Fruit fly (Drosophila melanogaster) whole organism, embryonic: ENCODE data around the gene CG32708.

Source experiments
- CG10543 ChIP-seq: fragments of 200-800 bp; sonication (Bioruptor generic); optimal IDR thresholded peaks from 3 replicates; lab custom pipeline; 2017; ENCODE audit warnings: missing biosample characterization, mild to moderate bottlenecking, missing genetic modification characterization, moderate library complexity
- CG13624 ChIP-seq: fragments of 200-800 bp; sonication (Bioruptor generic); optimal IDR thresholded peaks from 2 replicates; lab custom pipeline; 2016; ENCODE audit warnings: missing biosample characterization, missing genetic modification characterization
- CG13894 ChIP-seq: fragments of 200-800 bp; sonication (Bioruptor generic); optimal IDR thresholded peaks from 3 replicates; lab custom pipeline; 2018; ENCODE audit warnings: missing biosample characterization, mild to moderate bottlenecking, missing genetic modification characterization, moderate library complexity
- CG14965 ChIP-seq: fragments of 200-800 bp; sonication (Bioruptor generic); optimal IDR thresholded peaks from 2 replicates; lab custom pipeline; 2016; ENCODE audit warnings: missing biosample characterization, missing genetic modification characterization, borderline replicate concordance
- CG1603 ChIP-seq: fragments of 200-800 bp; sonication (Bioruptor generic); optimal IDR thresholded peaks from 2 replicates; lab custom pipeline; 2019; ENCODE audit warnings: missing biosample characterization, mild to moderate bottlenecking, missing genetic modification characterization, moderate library complexity
- CG16815 ChIP-seq: fragments of 200-800 bp; sonication (Bioruptor generic); optimal IDR thresholded peaks from 3 replicates; lab custom pipeline; 2017; ENCODE audit warnings: missing biosample characterization, mild to moderate bottlenecking, missing genetic modification characterization
- CG17568 ChIP-seq: fragments of 200-800 bp; sonication (Bioruptor generic); optimal IDR thresholded peaks from 2 replicates; lab custom pipeline; 2018; ENCODE audit warnings: missing biosample characterization, mild to moderate bottlenecking, missing genetic modification characterization, moderate library complexity
- CG1832 ChIP-seq: fragments of 200-800 bp; sonication (Bioruptor generic); optimal IDR thresholded peaks from 2 replicates; lab custom pipeline; 2017; ENCODE audit warnings: missing biosample characterization, mild to moderate bottlenecking, missing genetic modification characterization, inconsistent platforms
- CG2202 ChIP-seq: fragments of 200-800 bp; sonication (Bioruptor generic); optimal IDR thresholded peaks from 2 replicates; lab custom pipeline; 2018; ENCODE audit warnings: missing biosample characterization, mild to moderate bottlenecking, missing genetic modification characterization
- CG3847 ChIP-seq: fragments of 200-800 bp; sonication (Bioruptor generic); IDR thresholded peaks from 2 replicates; pipeline ENCODE4 v1.3.6; 2022; ENCODE audit warnings: missing biosample characterization, missing genetic modification characterization
- CG5180 ChIP-seq: fragments of 200-800 bp; sonication (Bioruptor generic); optimal IDR thresholded peaks from 3 replicates; lab custom pipeline; 2017; ENCODE audit warnings: missing biosample characterization, missing genetic modification characterization, mild to moderate bottlenecking, moderate library complexity, missing genetic modification reagents
- CG6683 ChIP-seq: fragments of 200-800 bp; sonication (Bioruptor generic); optimal IDR thresholded peaks from 2 replicates; lab custom pipeline; 2017; ENCODE audit warnings: missing biosample characterization, mild to moderate bottlenecking, missing genetic modification characterization, missing genetic modification reagents
- D ChIP-seq, 2 experiments: fragments of 200-800 bp in 1 of 2; fragments of >200 bp in 1 of 2; sonication (Bioruptor generic) in 1 of 2; optimal IDR thresholded peaks; 2 replicates in 1 of 2; 3 replicates in 1 of 2; lab custom pipeline; 2017; ENCODE audit warnings: mild to moderate bottlenecking in 1 of 2, missing biosample characterization in 1 of 2, missing genetic modification characterization in 1 of 2, missing genetic modification reagents in 1 of 2
- D19B ChIP-seq: fragments of 200-800 bp; sonication (Bioruptor generic); optimal IDR thresholded peaks from 2 replicates; lab custom pipeline; 2017; ENCODE audit warnings: missing biosample characterization, mild to moderate bottlenecking, missing genetic modification characterization
- Deaf1 ChIP-seq: fragments of 200-800 bp; optimal IDR thresholded peaks from 3 replicates; lab custom pipeline; 2019; ENCODE audit warnings: missing biosample characterization, mild to moderate bottlenecking, missing genetic modification characterization, moderate library complexity
- Dfd ChIP-seq, 2 experiments: fragments of >200 bp; optimal IDR thresholded peaks; 2 replicates each; lab custom pipeline; 2017; ENCODE audit warnings: missing biosample characterization in 2 of 2, missing genetic modification characterization in 2 of 2
- Drgx ChIP-seq: fragments of 200-800 bp; sonication (Bioruptor generic); IDR thresholded peaks from 2 replicates; pipeline ENCODE4 v1.3.6; 2022; ENCODE audit warnings: missing biosample characterization, missing genetic modification characterization
- E2f1 ChIP-seq: fragments of 200-800 bp; sonication (Bioruptor generic); IDR thresholded peaks from 2 replicates; pipeline ENCODE4 v1.3.6; 2022; ENCODE audit warnings: missing biosample characterization, missing genetic modification characterization
- E2f2 ChIP-seq: fragments of 200-800 bp; sonication (Bioruptor generic); IDR thresholded peaks from 2 replicates; pipeline ENCODE4 v1.3.6; 2022; ENCODE audit warnings: missing biosample characterization, missing genetic modification characterization
- Hey ChIP-seq: fragments of 200-800 bp; sonication (Bioruptor generic); optimal IDR thresholded peaks from 3 replicates; lab custom pipeline; 2018; ENCODE audit warnings: missing biosample characterization, mild to moderate bottlenecking, missing genetic modification characterization
- HmgZ ChIP-seq: fragments of 200-800 bp; sonication (Bioruptor generic); optimal IDR thresholded peaks from 2 replicates; lab custom pipeline; 2018; ENCODE audit warnings: missing biosample characterization, mild to moderate bottlenecking, missing genetic modification characterization
- MTF-1 ChIP-seq: fragments of 200-800 bp; sonication (Bioruptor generic); optimal IDR thresholded peaks from 2 replicates; lab custom pipeline; 2018; ENCODE audit warnings: missing biosample characterization, mild to moderate bottlenecking, missing genetic modification characterization, borderline replicate concordance
- Med ChIP-seq: fragments of 200-800 bp; sonication (Bioruptor generic); peaks from one replicate; lab custom pipeline; 2016; ENCODE audit warnings: missing biosample characterization, missing genetic modification characterization, mild to moderate bottlenecking, inconsistent platforms, moderate library complexity
- Meics ChIP-seq: fragments of 200-800 bp; sonication (Bioruptor generic); optimal IDR thresholded peaks from 2 replicates; lab custom pipeline; 2017; ENCODE audit warnings: missing biosample characterization, mild to moderate bottlenecking, missing genetic modification characterization
- Pdp1 ChIP-seq, 2 experiments: fragments of 200-800 bp; sonication (Bioruptor generic); optimal IDR thresholded peaks; 3 replicates each; lab custom pipeline; 2016; ENCODE audit warnings: missing biosample characterization in 2 of 2, missing genetic modification characterization in 2 of 2, mild to moderate bottlenecking in 1 of 2, moderate library complexity in 1 of 2
- YL-1 ChIP-seq: fragments of 200-800 bp; sonication (Bioruptor generic); optimal IDR thresholded peaks from 3 replicates; lab custom pipeline; 2017; ENCODE audit warnings: missing biosample characterization, mild to moderate bottlenecking, missing genetic modification characterization
- cad ChIP-seq: fragments of >200 bp; optimal IDR thresholded peaks from 2 replicates; lab custom pipeline; 2017; ENCODE audit warnings: missing biosample characterization, missing genetic modification characterization
- caup ChIP-seq: fragments of 200-800 bp; sonication (Bioruptor generic); optimal IDR thresholded peaks from 3 replicates; lab custom pipeline; 2017; ENCODE audit warnings: missing biosample characterization, mild to moderate bottlenecking, missing genetic modification characterization, moderate library complexity; ENCODE audit not compliant: severe bottlenecking
- chn ChIP-seq: fragments of 200-800 bp; sonication (Bioruptor generic); optimal IDR thresholded peaks from 2 replicates; lab custom pipeline; 2016; ENCODE audit warnings: missing biosample characterization, missing genetic modification characterization
- croc ChIP-seq: fragments of 200-800 bp; sonication (Bioruptor generic); conservative IDR thresholded peaks from 3 replicates; pipeline ENCODE4 v1.3.6; 2022; ENCODE audit warnings: missing biosample characterization, missing genetic modification characterization
- crol ChIP-seq: fragments of 200-800 bp; sonication (Bioruptor generic); IDR thresholded peaks from 2 replicates; pipeline ENCODE4 v1.3.6; 2022; ENCODE audit warnings: missing biosample characterization, missing genetic modification characterization
- cwo ChIP-seq: fragments of 200-800 bp; sonication (Bioruptor generic); optimal IDR thresholded peaks from 3 replicates; lab custom pipeline; 2017; ENCODE audit warnings: missing biosample characterization, missing genetic modification characterization, mild to moderate bottlenecking, moderate library complexity, missing genetic modification reagents
- dan ChIP-seq: fragments of 200-800 bp; sonication (Bioruptor generic); IDR thresholded peaks from 2 replicates; pipeline ENCODE4 v1.3.6; 2022; ENCODE audit warnings: missing biosample characterization, missing genetic modification characterization
- disco-r ChIP-seq: fragments of 200-800 bp; sonication (Bioruptor generic); optimal IDR thresholded peaks from 2 replicates; lab custom pipeline; 2016; ENCODE audit warnings: missing biosample characterization, missing genetic modification characterization
- fd96Cb ChIP-seq: fragments of 200-800 bp; sonication (Bioruptor generic); optimal IDR thresholded peaks from 2 replicates; lab custom pipeline; 2018; ENCODE audit warnings: missing biosample characterization, mild to moderate bottlenecking, missing genetic modification characterization, moderate library complexity
- grn ChIP-seq: fragments of 200-800 bp; sonication (Bioruptor generic); optimal IDR thresholded peaks from 3 replicates; lab custom pipeline; 2017; ENCODE audit warnings: missing biosample characterization, missing genetic modification characterization
- insv ChIP-seq, 2 experiments: fragments of 200-800 bp; sonication (Bioruptor generic); optimal IDR thresholded peaks; 3 replicates each; lab custom pipeline; 2016 to 2018; ENCODE audit warnings: missing biosample characterization in 2 of 2, missing genetic modification characterization in 2 of 2
- kay ChIP-seq: fragments of 200-800 bp; sonication (Bioruptor generic); optimal IDR thresholded peaks from 2 replicates; lab custom pipeline; 2016; ENCODE audit warnings: missing biosample characterization, missing genetic modification characterization
- kni ChIP-seq: fragments of 200-800 bp; sonication (Bioruptor generic); optimal IDR thresholded peaks from 3 replicates; lab custom pipeline; 2017; ENCODE audit warnings: mild to moderate bottlenecking, missing biosample characterization, missing genetic modification reagents, missing genetic modification characterization
- mam ChIP-seq: fragments of 200-800 bp; sonication (Bioruptor generic); optimal IDR thresholded peaks from 3 replicates; lab custom pipeline; 2016; ENCODE audit warnings: missing biosample characterization, missing genetic modification characterization
- nom ChIP-seq: fragments of 200-800 bp; sonication (Bioruptor generic); optimal IDR thresholded peaks from 2 replicates; lab custom pipeline; 2017; ENCODE audit warnings: missing biosample characterization, missing genetic modification characterization, mild to moderate bottlenecking, moderate library complexity, missing genetic modification reagents
- odd ChIP-seq: fragments of 200-800 bp; sonication (Bioruptor generic); optimal IDR thresholded peaks from 2 replicates; lab custom pipeline; 2017; ENCODE audit warnings: missing biosample characterization, mild to moderate bottlenecking, missing genetic modification characterization
- pan ChIP-seq, 4 experiments: fragments of >200 bp in 3 of 4; fragments of 200-800 bp in 1 of 4; sonication (Bioruptor generic) in 1 of 4; optimal IDR thresholded peaks in 3 of 4; IDR thresholded peaks in 1 of 4; 2 replicates each; pipeline versions ENCODE4 v1.3.6 to Lab custom; 2017 to 2022; ENCODE audit warnings: missing biosample characterization in 2 of 4, missing genetic modification characterization in 2 of 4, mixed read lengths in 1 of 4
- ro ChIP-seq: fragments of 200-800 bp; sonication (Bioruptor generic); IDR thresholded peaks from 2 replicates; pipeline ENCODE4 v1.3.6; 2022; ENCODE audit warnings: missing biosample characterization, missing genetic modification characterization
- sens ChIP-seq: fragments of 200-800 bp; sonication (Bioruptor generic); peaks from one replicate; lab custom pipeline; 2016; ENCODE audit warnings: missing biosample characterization, missing genetic modification characterization
- sens-2 ChIP-seq: fragments of 200-800 bp; sonication (Bioruptor generic); IDR thresholded peaks from 2 replicates; pipeline ENCODE4 v1.3.6; 2022; ENCODE audit warnings: missing biosample characterization, missing genetic modification characterization
- ttk ChIP-seq: fragments of 200-800 bp; sonication (Bioruptor generic); IDR thresholded peaks from 2 replicates; pipeline ENCODE4 v2.1.2; 2022; ENCODE audit warnings: missing biosample characterization, missing genetic modification characterization
- zf30C ChIP-seq: fragments of 200-800 bp; sonication (Bioruptor generic); optimal IDR thresholded peaks from 3 replicates; lab custom pipeline; 2018; ENCODE audit warnings: missing biosample characterization, mild to moderate bottlenecking, missing genetic modification characterization

CG32708 gene

dm6 chrX:9133577-9134240, 48.0 kb downstream of the CG32708 start:
- TF ChIP-seq kay (GFP tag; lab: Kevin White, UChicago): no peak
- TF ChIP-seq crol (GFP tag; lab: Robert Waterston, UW): peak; percentile 17; the same call in 1 of the 2 replicates
- no peak for TF ChIP-seq nom (GFP tag; lab: Kevin White, UChicago)
- no peak for TF ChIP-seq HmgZ (tag; lab: Kevin White, UChicago)
- no peak for TF ChIP-seq MTF-1
- no peak for TF ChIP-seq CG16815 (GFP tag; lab: Kevin White, UChicago)
- TF ChIP-seq zf30C (GFP tag; lab: Kevin White, UChicago): peak; percentile 53
- TF ChIP-seq chn: no peak
- peak; percentile 61 for TF ChIP-seq Deaf1 (tag; lab: Kevin White, UChicago)
- TF ChIP-seq CG1832: no peak
- peak; percentile 8 for TF ChIP-seq CG1603 (tag; lab: Kevin White, UChicago)
- TF ChIP-seq disco-r (GFP tag; lab: Kevin White, UChicago): no peak
- TF ChIP-seq CG3847 (GFP tag; lab: Robert Waterston, UW): no peak
- peak; percentile 37 for TF ChIP-seq CG5180 (GFP tag; lab: Kevin White, UChicago)
- TF ChIP-seq Meics (GFP tag; lab: Kevin White, UChicago): no peak
- peak; percentile 57 for TF ChIP-seq kni (GFP tag; lab: Kevin White, UChicago)
- TF ChIP-seq D19B (GFP tag; lab: Kevin White, UChicago): no peak
- no peak for TF ChIP-seq CG2202 (tag; lab: Kevin White, UChicago)
- TF ChIP-seq pan (optimal IDR thresholded peaks at IDR 0.05; lab: Kevin White, UChicago): no peak
- no peak for TF ChIP-seq pan (GFP tag; optimal IDR thresholded peaks at IDR 0.05 in 1 of 2, IDR thresholded peaks at IDR 0.05 in 1 of 2)
- no peak for TF ChIP-seq CG10543 (GFP tag; lab: Kevin White, UChicago)
- no peak for TF ChIP-seq odd
- no peak for TF ChIP-seq ro
- TF ChIP-seq YL-1: no peak
- peak in 1 of 2 experiments; percentile 83 for TF ChIP-seq insv (GFP tag; optimal IDR thresholded peaks at IDR 0.05; lab: Kevin White, UChicago)
- TF ChIP-seq CG14965 (GFP tag; lab: Kevin White, UChicago): no peak
- no peak for TF ChIP-seq CG13624 (GFP tag; lab: Kevin White, UChicago)
- no peak for TF ChIP-seq Drgx (GFP tag; lab: Robert Waterston, UW)
- no peak for TF ChIP-seq Dfd (GFP tag; optimal IDR thresholded peaks at IDR 0.05; lab: Kevin White, UChicago)
- TF ChIP-seq croc (GFP tag; lab: Robert Waterston, UW): no peak
- no peak for TF ChIP-seq E2f2 (GFP tag; lab: Robert Waterston, UW)
- peak; percentile 11 for TF ChIP-seq cad
- TF ChIP-seq grn (GFP tag; lab: Kevin White, UChicago): peak; percentile 92
- peak; percentile 37 for TF ChIP-seq sens (GFP tag; lab: Kevin White, UChicago)
- TF ChIP-seq CG17568 (GFP tag; lab: Kevin White, UChicago): no peak
- no peak for TF ChIP-seq ttk
- peak in 1 of 2 experiments; percentile 12 for TF ChIP-seq Pdp1 (GFP tag; optimal IDR thresholded peaks at IDR 0.05; lab: Kevin White, UChicago)
- no peak for TF ChIP-seq cwo
- TF ChIP-seq fd96Cb (tag; lab: Kevin White, UChicago): no peak
- TF ChIP-seq Med: no peak
- peak; percentile 37 for TF ChIP-seq CG13894 (tag; lab: Kevin White, UChicago)
- TF ChIP-seq Hey (tag; lab: Kevin White, UChicago): no peak
- no peak for TF ChIP-seq sens-2 (GFP tag; lab: Robert Waterston, UW)
- no peak for TF ChIP-seq CG6683
- no peak for TF ChIP-seq dan (GFP tag; lab: Robert Waterston, UW)
- no peak for TF ChIP-seq E2f1 (GFP tag; lab: Robert Waterston, UW)
- TF ChIP-seq mam (GFP tag; lab: Kevin White, UChicago): no peak
- TF ChIP-seq caup (GFP tag; lab: Kevin White, UChicago): no peak
- no peak for TF ChIP-seq D (optimal IDR thresholded peaks at IDR 0.05; lab: Kevin White, UChicago)
- no peak for TF ChIP-seq D (GFP tag; optimal IDR thresholded peaks at IDR 0.05; lab: Kevin White, UChicago)
